Worm (Caenorhabditis elegans): ENCODE results near the gene Y116A8C.37.
A peak's percentile ranks its signal among the peaks of the same experiment; 100 is the strongest.

The Y116A8C.37 gene

DNA sequence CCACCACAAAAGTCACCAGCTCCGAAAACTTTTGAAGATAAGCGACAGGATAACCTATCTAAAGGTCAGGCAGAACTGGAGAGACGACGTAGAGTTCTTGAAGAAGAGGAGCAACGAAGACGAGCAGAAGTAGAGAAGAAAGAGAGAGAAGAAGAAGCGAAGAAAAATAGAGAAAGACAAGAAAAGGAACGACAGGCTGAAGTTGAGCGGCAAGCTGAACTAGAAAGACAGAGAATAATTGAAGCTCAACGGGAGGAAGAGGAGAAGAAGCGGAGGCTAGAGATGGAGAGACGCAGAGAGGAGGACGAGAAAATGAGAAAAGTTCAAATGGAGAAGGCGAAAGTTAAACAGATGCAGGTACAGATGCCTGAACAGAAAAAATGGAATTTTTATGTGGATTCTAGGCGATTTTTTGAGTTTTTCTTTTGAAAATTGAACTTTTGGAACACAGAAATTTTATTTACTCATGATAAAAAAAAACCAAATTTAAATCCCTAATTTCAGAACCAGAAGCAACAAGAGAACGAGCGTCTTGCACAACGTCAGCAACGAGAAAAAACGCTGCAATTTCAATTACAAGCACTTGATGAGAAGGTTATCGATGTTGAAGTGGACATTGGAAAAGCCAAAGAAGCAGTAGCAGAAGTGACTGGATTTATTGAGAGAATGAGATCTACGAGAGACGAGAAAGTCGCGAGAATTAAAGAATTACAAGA lies 9.7 kb downstream of the Y116A8C.37 start:
- TF ChIP-seq tra-4 (tag; optimal IDR thresholded peaks at IDR 0.05) (no peak), hmbx-1 (tag; optimal IDR thresholded peaks at IDR 0.05) (no peak), ama-1 (optimal IDR thresholded peaks at IDR 0.05) (no peak), sea-1 (GFP tag; conservative IDR thresholded peaks at IDR 0.05) (no peak), flt-1 (GFP tag; IDR thresholded peaks at IDR 0.05) (no peak), aly-1 (tag; optimal IDR thresholded peaks at IDR 0.05) (no peak)

DNA sequence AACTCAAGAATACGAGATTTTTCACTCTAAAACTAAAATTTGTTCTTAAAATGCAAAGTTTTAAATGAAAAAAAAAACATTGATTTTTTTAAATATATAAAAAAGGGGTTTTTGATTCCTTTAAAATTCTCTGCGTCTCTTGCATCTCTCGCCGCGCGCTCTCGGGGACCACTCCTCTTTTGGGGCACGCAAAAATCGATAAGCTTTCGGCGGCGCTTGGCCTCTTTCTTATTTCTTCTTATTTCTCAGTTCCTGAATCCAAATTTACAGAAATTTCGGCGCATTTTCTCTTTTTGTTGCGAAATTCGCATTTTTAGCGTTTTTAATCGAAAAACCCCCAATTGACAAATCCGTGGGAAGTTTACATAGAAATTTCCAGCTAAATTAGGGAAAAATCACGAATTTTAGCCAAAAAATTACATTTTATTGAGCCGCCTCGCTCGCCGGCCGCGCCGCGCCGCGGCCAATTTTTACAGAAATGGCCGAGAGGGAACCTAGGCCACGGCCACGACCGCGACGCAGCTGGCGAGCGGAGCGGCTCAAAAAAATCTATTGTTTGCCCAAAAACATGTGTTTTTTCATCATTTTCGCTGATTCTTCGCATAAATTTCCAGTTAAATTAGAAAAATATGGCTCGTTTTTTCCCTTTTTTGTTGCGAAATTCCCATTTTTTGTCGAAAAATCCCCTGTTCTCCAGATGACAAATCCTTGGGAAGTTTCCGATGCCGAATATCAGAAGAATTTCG lies 11.8 kb downstream of the Y116A8C.37 start, which contains the start of gene itsn-1:
itsn-1 (plus strand) TSS at position 696 of the 746 bp plus-strand sequence.
- no peak for TF ChIP-seq B0310.2 (tag; optimal IDR thresholded peaks at IDR 0.05)
- no peak for TF ChIP-seq scrt-1 (GFP tag; IDR thresholded peaks at IDR 0.05)
- TF ChIP-seq tra-4 (tag; optimal IDR thresholded peaks at IDR 0.05), result no peak
- TF ChIP-seq pes-1 (GFP tag; IDR thresholded peaks at IDR 0.05), result no peak
- TF ChIP-seq aly-1 (tag; optimal IDR thresholded peaks at IDR 0.05), result no peak
- no peak for TF ChIP-seq flt-1 (GFP tag; IDR thresholded peaks at IDR 0.05)
- TF ChIP-seq ceh-13 (GFP tag; optimal IDR thresholded peaks at IDR 0.05), result no peak
- no peak for TF ChIP-seq ets-7 (tag; optimal IDR thresholded peaks at IDR 0.05)
- no peak for TF ChIP-seq tbx-11 (GFP tag; IDR thresholded peaks at IDR 0.05)
- no peak for TF ChIP-seq hnd-1 (tag; optimal IDR thresholded peaks at IDR 0.05)

DNA sequence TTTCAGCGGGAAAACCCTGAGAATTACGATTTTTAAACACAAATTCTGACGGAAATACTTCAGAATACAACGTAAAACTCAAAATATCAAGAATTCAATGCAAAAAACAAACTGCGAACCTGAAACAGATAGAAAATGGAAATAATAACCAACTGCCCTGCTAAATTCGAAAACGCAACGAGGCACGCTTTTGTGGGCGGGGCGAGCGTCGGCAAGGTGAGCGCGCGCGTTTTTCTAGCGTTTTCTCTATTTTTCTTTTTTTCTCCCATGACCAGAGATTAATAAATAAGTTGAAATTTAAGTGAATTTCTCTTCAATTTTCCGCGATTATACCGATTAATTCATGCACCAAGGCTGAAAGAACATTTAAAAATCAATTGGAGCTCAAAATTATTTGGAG lies 12.3 kb downstream of the Y116A8C.37 start, which contains the start of gene uaf-2:
uaf-2 (minus strand) TSS at position 183 of the 400 bp plus-strand sequence.
- TF ChIP-seq tra-4 (tag; optimal IDR thresholded peaks at IDR 0.05) (no peak), hmg-4 (GFP tag; optimal IDR thresholded peaks at IDR 0.05) (no peak), tbx-11 (GFP tag; IDR thresholded peaks at IDR 0.05) (no peak), ets-7 (tag; optimal IDR thresholded peaks at IDR 0.05) (no peak), tbx-37 (GFP tag; conservative IDR thresholded peaks at IDR 0.05) (no peak), ceh-13 (GFP tag; optimal IDR thresholded peaks at IDR 0.05) (no peak), ama-1 (optimal IDR thresholded peaks at IDR 0.05) (no peak), hnd-1 (tag; optimal IDR thresholded peaks at IDR 0.05) (no peak), flt-1 (GFP tag; IDR thresholded peaks at IDR 0.05) (no peak)

DNA sequence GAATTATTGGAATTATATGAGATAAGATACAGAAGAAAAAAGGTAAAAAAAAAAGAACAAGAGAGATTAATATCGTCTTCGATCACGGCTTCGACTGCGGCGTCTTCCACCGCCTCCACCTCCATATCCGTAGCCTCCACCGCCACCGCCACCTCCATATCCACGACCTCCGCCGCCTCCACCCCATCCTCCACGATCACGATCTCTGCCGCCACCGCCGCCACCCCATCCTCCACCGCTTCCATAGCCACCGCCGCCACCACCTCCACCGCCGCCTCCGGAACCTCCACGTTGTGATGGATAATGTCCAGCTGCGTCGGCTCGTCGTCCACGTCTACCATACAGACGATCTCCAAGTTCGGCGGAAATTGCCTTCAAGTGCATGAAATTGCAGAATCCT lies 14.1 kb downstream of the Y116A8C.37 start:
- TF ChIP-seq pes-1 (GFP tag; IDR thresholded peaks at IDR 0.05) (0 out of 2 replicates have a peak, but pooled peaks have one; percentile 23), ets-7 (tag; optimal IDR thresholded peaks at IDR 0.05) (no peak)

DNA sequence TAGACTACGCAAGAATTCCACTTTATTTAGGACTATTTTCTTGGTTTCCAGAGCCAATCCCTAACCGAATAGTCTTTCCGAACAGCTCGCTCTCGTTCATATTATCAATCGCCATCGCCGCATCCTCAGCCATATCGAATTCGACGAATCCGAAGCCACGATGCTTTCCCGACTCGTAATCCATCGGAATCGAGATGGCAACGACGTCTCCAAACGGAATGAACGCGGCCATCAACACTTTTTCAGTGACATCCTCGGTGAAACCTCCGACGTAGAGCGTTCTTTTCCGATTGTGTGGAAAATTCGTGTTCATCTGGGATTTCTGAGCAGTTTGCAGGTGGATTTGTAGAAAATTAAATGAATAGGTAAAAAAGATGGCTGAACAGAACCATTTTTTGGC lies 14.6 kb downstream of the Y116A8C.37 start, which contains the start of gene cyn-13:
cyn-13 (minus strand) TSS at position 313 of the 400 bp plus-strand sequence.
- TF ChIP-seq ceh-13 (GFP tag; optimal IDR thresholded peaks at IDR 0.05) (no peak), flt-1 (GFP tag; IDR thresholded peaks at IDR 0.05) (no peak), ama-1 (optimal IDR thresholded peaks at IDR 0.05) (peak; percentile 69), pes-1 (GFP tag; IDR thresholded peaks at IDR 0.05) (no peak)

DNA sequence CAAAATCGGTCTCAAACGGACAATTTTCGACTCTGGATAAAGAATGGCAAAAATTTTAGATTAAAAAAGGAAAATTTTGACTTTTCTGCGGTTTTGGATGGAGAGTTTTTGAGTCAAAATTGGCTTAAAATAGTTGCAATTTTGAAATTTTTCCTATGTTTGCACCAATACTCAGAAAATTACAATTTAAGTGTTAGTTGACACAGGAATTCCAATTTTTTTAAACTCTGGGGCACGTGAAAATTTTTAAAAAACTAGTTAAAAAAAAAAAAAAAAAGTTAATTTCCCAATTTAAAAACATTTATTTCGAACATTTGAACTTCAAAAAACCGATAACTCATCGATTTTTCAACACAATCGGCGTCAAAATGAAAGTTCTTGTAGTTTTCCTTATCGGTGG lies 19.1 kb downstream of the Y116A8C.37 start, which contains the start of gene Y116A8C.33:
Y116A8C.33 (plus strand) TSS at position 301 of the 400 bp plus-strand sequence.
- no peak for TF ChIP-seq tbx-11 (GFP tag; IDR thresholded peaks at IDR 0.05)
- no peak for TF ChIP-seq hmg-4 (GFP tag; optimal IDR thresholded peaks at IDR 0.05)
- TF ChIP-seq hmbx-1 (tag; optimal IDR thresholded peaks at IDR 0.05), result no peak
- no peak for TF ChIP-seq ama-1 (optimal IDR thresholded peaks at IDR 0.05)
- TF ChIP-seq ceh-36 (tag; optimal IDR thresholded peaks at IDR 0.05), result no peak
- no peak for TF ChIP-seq flt-1 (GFP tag; IDR thresholded peaks at IDR 0.05)
- no peak for TF ChIP-seq ets-7 (tag; optimal IDR thresholded peaks at IDR 0.05)
- no peak for TF ChIP-seq B0310.2 (tag; optimal IDR thresholded peaks at IDR 0.05)
- TF ChIP-seq sea-1 (GFP tag; conservative IDR thresholded peaks at IDR 0.05), result no peak
- no peak for TF ChIP-seq scrt-1 (GFP tag; IDR thresholded peaks at IDR 0.05)
- TF ChIP-seq ceh-13 (GFP tag; optimal IDR thresholded peaks at IDR 0.05), result no peak
- TF ChIP-seq tra-4 (tag; optimal IDR thresholded peaks at IDR 0.05), result no peak
- no peak for TF ChIP-seq pes-1 (GFP tag; IDR thresholded peaks at IDR 0.05)
- no peak for TF ChIP-seq tbx-37 (GFP tag; conservative IDR thresholded peaks at IDR 0.05)
- no peak for TF ChIP-seq aly-1 (tag; optimal IDR thresholded peaks at IDR 0.05)
- no peak for TF ChIP-seq F13C5.2 (tag; optimal IDR thresholded peaks at IDR 0.05)
- TF ChIP-seq hnd-1 (tag; optimal IDR thresholded peaks at IDR 0.05), result no peak

DNA sequence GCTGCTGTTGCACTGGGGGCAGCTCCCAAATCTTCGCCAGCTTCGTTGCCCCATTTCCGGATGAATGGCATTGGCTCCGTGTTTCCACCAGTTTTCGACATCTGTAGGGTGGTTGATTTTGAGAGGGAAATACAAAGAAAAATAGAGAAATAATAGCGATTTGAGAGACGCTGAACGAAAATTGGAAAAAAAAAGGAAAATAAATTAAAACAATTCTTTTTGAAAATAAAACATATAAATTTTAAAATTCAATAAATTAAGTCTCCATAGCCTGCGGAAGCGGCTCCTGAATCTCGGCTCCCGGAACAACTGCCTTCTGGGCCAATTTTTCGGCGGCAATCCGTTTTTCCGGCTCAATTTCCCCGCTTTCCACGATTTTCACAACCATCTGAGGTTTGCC lies 20.1 kb downstream of the Y116A8C.37 start, which contains the start of gene sfa-1:
sfa-1 (minus strand) TSS at position 101 of the 400 bp plus-strand sequence.
- TF ChIP-seq aly-1 (tag; optimal IDR thresholded peaks at IDR 0.05) (no peak), ama-1 (optimal IDR thresholded peaks at IDR 0.05) (no peak), sea-1 (GFP tag; conservative IDR thresholded peaks at IDR 0.05) (no peak), hmbx-1 (tag; optimal IDR thresholded peaks at IDR 0.05) (no peak), hnd-1 (tag; optimal IDR thresholded peaks at IDR 0.05) (no peak), ceh-13 (GFP tag; optimal IDR thresholded peaks at IDR 0.05) (no peak), ets-7 (tag; optimal IDR thresholded peaks at IDR 0.05) (no peak)

DNA sequence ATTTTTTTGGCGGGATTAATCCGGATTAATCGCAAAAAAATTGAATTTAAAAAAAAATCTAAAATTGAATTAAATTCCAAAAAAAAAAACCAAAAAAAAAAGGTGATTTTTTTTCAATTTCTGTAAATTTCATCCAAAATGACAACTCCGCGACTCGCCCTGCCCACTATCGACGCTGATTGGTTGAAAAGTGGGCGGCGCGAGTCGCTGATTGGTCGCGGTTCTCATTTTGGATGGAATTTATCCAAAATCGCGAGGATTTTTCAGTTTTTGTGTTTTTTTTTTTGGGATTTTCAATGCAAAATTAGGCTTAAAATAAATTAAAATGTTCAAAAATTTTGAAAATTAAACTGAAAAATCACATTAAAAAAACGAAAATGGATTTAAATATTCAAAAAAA lies 21.5 kb downstream of the Y116A8C.37 start:
- TF ChIP-seq hmg-4 (GFP tag; optimal IDR thresholded peaks at IDR 0.05) (no peak), tbx-11 (GFP tag; IDR thresholded peaks at IDR 0.05) (no peak), hnd-1 (tag; optimal IDR thresholded peaks at IDR 0.05) (no peak), tra-4 (tag; optimal IDR thresholded peaks at IDR 0.05) (no peak), aly-1 (tag; optimal IDR thresholded peaks at IDR 0.05) (no peak), F13C5.2 (tag; optimal IDR thresholded peaks at IDR 0.05) (no peak), hmbx-1 (tag; optimal IDR thresholded peaks at IDR 0.05) (no peak), tbx-37 (GFP tag; conservative IDR thresholded peaks at IDR 0.05) (no peak), B0310.2 (tag; optimal IDR thresholded peaks at IDR 0.05) (no peak), pes-1 (GFP tag; IDR thresholded peaks at IDR 0.05) (no peak), flt-1 (GFP tag; IDR thresholded peaks at IDR 0.05) (no peak), ceh-36 (tag; optimal IDR thresholded peaks at IDR 0.05) (no peak)
